Fruit fly (Drosophila melanogaster): ENCODE results near the gene CG17841.

CG17841 gene

dm6 chrX:10362557-10363366, 5.1 kb upstream of the CG17841 start (continued):
- TF ChIP-seq Hr4 (GFP tag; optimal IDR thresholded peaks at IDR 0.05) (peak; percentile 27), lz (GFP tag; optimal IDR thresholded peaks at IDR 0.05) (peak; percentile 35), Blimp-1 (GFP tag; optimal IDR thresholded peaks at IDR 0.05) (no peak), CG8632 (GFP tag; optimal IDR thresholded peaks at IDR 0.05) (peak; percentile 3), pdm3 (GFP tag; optimal IDR thresholded peaks at IDR 0.05) (peak; percentile 47), CG6163 (GFP tag; IDR thresholded peaks at IDR 0.05) (0 out of 3 replicates have a peak, but pooled peaks have one; percentile 39), CG6792 (GFP tag; optimal IDR thresholded peaks at IDR 0.05) (no peak), topi (GFP tag; optimal IDR thresholded peaks at IDR 0.05) (peak; percentile 31), CG4318 (GFP tag; optimal IDR thresholded peaks at IDR 0.05) (no peak), CG6276 (GFP tag; optimal IDR thresholded peaks at IDR 0.05) (peak; percentile 4), Sox14 (GFP tag; optimal IDR thresholded peaks at IDR 0.05) (peak; percentile 26), CG34406 (GFP tag; optimal IDR thresholded peaks at IDR 0.05) (peak; percentile 23), cyc (GFP tag; optimal IDR thresholded peaks at IDR 0.05) (peak; percentile 22), CG31627 (GFP tag; optimal IDR thresholded peaks at IDR 0.05) (peak; percentile 38), achi (GFP tag; optimal IDR thresholded peaks at IDR 0.05) (peak; percentile 32), CG1621 (tag; optimal IDR thresholded peaks at IDR 0.05) (no peak)

- TF ChIP-seq Smox (GFP tag; optimal IDR thresholded peaks at IDR 0.05) = no peak
- TF ChIP-seq fkh (GFP tag; optimal IDR thresholded peaks at IDR 0.05) = peak; percentile 78
- TF ChIP-seq Sox15 (GFP tag; optimal IDR thresholded peaks at IDR 0.05) = no peak
- no peak for TF ChIP-seq Blimp-1 (GFP tag; optimal IDR thresholded peaks at IDR 0.05)
- no peak for TF ChIP-seq CG11902 (GFP tag; optimal IDR thresholded peaks at IDR 0.05)
- no peak for TF ChIP-seq Met (GFP tag; optimal IDR thresholded peaks at IDR 0.05)
- no peak for TF ChIP-seq dac (GFP tag; optimal IDR thresholded peaks at IDR 0.05)
- no peak for TF ChIP-seq CG6276 (GFP tag; optimal IDR thresholded peaks at IDR 0.05)
- no peak for TF ChIP-seq Eip93F (GFP tag; optimal IDR thresholded peaks at IDR 0.05)
- no peak for TF ChIP-seq Ets96B (tag; optimal IDR thresholded peaks at IDR 0.05)
- no peak for TF ChIP-seq CG9139 (GFP tag; optimal IDR thresholded peaks at IDR 0.05)
- peak; percentile 13 for TF ChIP-seq acj6 (GFP tag; optimal IDR thresholded peaks at IDR 0.05)
- TF ChIP-seq dsx (GFP tag; optimal IDR thresholded peaks at IDR 0.05; ENCODE audit: poor library complexity, severe bottlenecking) = peak; percentile 15
- no peak for TF ChIP-seq topi (GFP tag; optimal IDR thresholded peaks at IDR 0.05)
- TF ChIP-seq CG8119 (GFP tag; IDR thresholded peaks at IDR 0.05) = no peak
- TF ChIP-seq CG6792 (GFP tag; optimal IDR thresholded peaks at IDR 0.05) = no peak
- no peak for TF ChIP-seq CG8632 (GFP tag; optimal IDR thresholded peaks at IDR 0.05)
- peak; percentile 11 for TF ChIP-seq CG3919 (GFP tag; optimal IDR thresholded peaks at IDR 0.05)
- TF ChIP-seq vri (GFP tag; optimal IDR thresholded peaks at IDR 0.05) = no peak
- TF ChIP-seq CG16779 (tag; optimal IDR thresholded peaks at IDR 0.05) = no peak
- TF ChIP-seq Ets21C (GFP tag; optimal IDR thresholded peaks at IDR 0.05) = no peak
- TF ChIP-seq CG34406 (GFP tag; optimal IDR thresholded peaks at IDR 0.05) = no peak
- TF ChIP-seq spab (GFP tag; optimal IDR thresholded peaks at IDR 0.05) = no peak
- TF ChIP-seq Gug (GFP tag; IDR thresholded peaks at IDR 0.05) = peak; percentile 33
- TF ChIP-seq eg (GFP tag; IDR thresholded peaks at IDR 0.05) = no peak
- TF ChIP-seq Hr38 (GFP tag; optimal IDR thresholded peaks at IDR 0.05) = no peak
- TF ChIP-seq Eip75B (GFP tag; optimal IDR thresholded peaks at IDR 0.05) = no peak
- TF ChIP-seq CG8319 (GFP tag; optimal IDR thresholded peaks at IDR 0.05) = no peak
- TF ChIP-seq Lpt (GFP tag; optimal IDR thresholded peaks at IDR 0.05) = no peak
- TF ChIP-seq achi (GFP tag; optimal IDR thresholded peaks at IDR 0.05) = no peak
- TF ChIP-seq fd85E (GFP tag; optimal IDR thresholded peaks at IDR 0.05) = no peak
- TF ChIP-seq fd59A (GFP tag; optimal IDR thresholded peaks at IDR 0.05) = no peak
- TF ChIP-seq svp (GFP tag) = peak; percentile 75
- no peak for TF ChIP-seq CG11762 (GFP tag; optimal IDR thresholded peaks at IDR 0.05; ENCODE audit: insufficient read depth)
- TF ChIP-seq ss (GFP tag; optimal IDR thresholded peaks at IDR 0.05) = peak in 1 of 2 experiments; percentile 23
- TF ChIP-seq Eip78C (GFP tag) = peak; percentile 69
- no peak for TF ChIP-seq CG6163 (GFP tag; IDR thresholded peaks at IDR 0.05)
- TF ChIP-seq CG4318 (GFP tag; optimal IDR thresholded peaks at IDR 0.05) = no peak
- TF ChIP-seq Hr4 (GFP tag; optimal IDR thresholded peaks at IDR 0.05) = no peak
- TF ChIP-seq CG15336 (GFP tag; IDR thresholded peaks at IDR 0.05) = no peak
- peak; percentile 65 for TF ChIP-seq Sox14 (GFP tag; optimal IDR thresholded peaks at IDR 0.05)
These were observed 3.2 kb upstream of the CG17841 start for dm6 chrX:10364556-10365227.
